Worm (Caenorhabditis elegans): Measurements from ENCODE around the gene myo-2.
A peak's percentile ranks its signal among the peaks of the same experiment; 100 is the strongest.

The myo-2 gene

ce11 chrX:12500777-12501176 lies 32.9 kb downstream of the myo-2 start (continued):
- TF ChIP-seq ztf-26 (tag; optimal IDR thresholded peaks at IDR 0.05): peak; percentile 86
- TF ChIP-seq bed-2 (GFP tag; IDR thresholded peaks at IDR 0.05): no peak
- TF ChIP-seq T26A5.8 (tag; optimal IDR thresholded peaks at IDR 0.05): no peak
- TF ChIP-seq nhr-27 (tag; optimal IDR thresholded peaks at IDR 0.05): no peak
- no peak for TF ChIP-seq sptf-2 (GFP tag; optimal IDR thresholded peaks at IDR 0.05)
- TF ChIP-seq die-1 (tag; optimal IDR thresholded peaks at IDR 0.05): no peak
- no peak for TF ChIP-seq let-526 (GFP tag; IDR thresholded peaks at IDR 0.05)
- TF ChIP-seq madf-6 (GFP tag; IDR thresholded peaks at IDR 0.05): no peak
- TF ChIP-seq snpc-1.3 (tag; optimal IDR thresholded peaks at IDR 0.05; ENCODE audit: insufficient read depth): no peak
- TF ChIP-seq F22D6.2 (tag; optimal IDR thresholded peaks at IDR 0.05): peak; percentile 84
- TF ChIP-seq mel-28 (tag; optimal IDR thresholded peaks at IDR 0.05; ENCODE audit: borderline replicate concordance): no peak
- TF ChIP-seq egrh-3 (GFP tag; IDR thresholded peaks at IDR 0.05): no peak
- TF ChIP-seq K12H6.12 (tag; optimal IDR thresholded peaks at IDR 0.05): no peak
- TF ChIP-seq C17E4.6 (GFP tag; IDR thresholded peaks at IDR 0.05): no peak
- TF ChIP-seq F37B4.10 (GFP tag; IDR thresholded peaks at IDR 0.05): no peak
- TF ChIP-seq D2030.7 (GFP tag; IDR thresholded peaks at IDR 0.05): no peak
- TF ChIP-seq cebp-2 (GFP tag; IDR thresholded peaks at IDR 0.05): no peak
- no peak for TF ChIP-seq efl-1 (GFP tag; optimal IDR thresholded peaks at IDR 0.05)
- no peak for TF ChIP-seq lin-54 (GFP tag; optimal IDR thresholded peaks at IDR 0.05)
- TF ChIP-seq Y56A3A.18 (GFP tag; IDR thresholded peaks at IDR 0.05): no peak
- TF ChIP-seq Y53G8AR.9 (GFP tag; conservative IDR thresholded peaks at IDR 0.05): no peak
- no peak for TF ChIP-seq lsy-27 (tag; optimal IDR thresholded peaks at IDR 0.05; ENCODE audit: borderline replicate concordance, insufficient read depth)
- TF ChIP-seq F55B11.4 (tag; optimal IDR thresholded peaks at IDR 0.05; ENCODE audit: borderline replicate concordance, insufficient read depth): no peak
- TF ChIP-seq aptf-2 (GFP tag; conservative IDR thresholded peaks at IDR 0.05): no peak
- no peak for TF ChIP-seq hrde-1 (tag; optimal IDR thresholded peaks at IDR 0.05; ENCODE audit: borderline replicate concordance)
- peak; percentile 71 for TF ChIP-seq atf-7 (tag; optimal IDR thresholded peaks at IDR 0.05)
- no peak for TF ChIP-seq F52B5.7 (tag; optimal IDR thresholded peaks at IDR 0.05)
- TF ChIP-seq tlf-1 (GFP tag; optimal IDR thresholded peaks at IDR 0.05): peak; percentile 39
- TF ChIP-seq ztf-22 (GFP tag; optimal IDR thresholded peaks at IDR 0.05): peak; percentile 70
- TF ChIP-seq dpl-1 (GFP tag; optimal IDR thresholded peaks at IDR 0.05): no peak
- TF ChIP-seq gei-17 (GFP tag; optimal IDR thresholded peaks at IDR 0.05): no peak
- no peak for TF ChIP-seq aptf-3 (GFP tag; IDR thresholded peaks at IDR 0.05)
- no peak for TF ChIP-seq Y79H2A.3 (GFP tag; conservative IDR thresholded peaks at IDR 0.05)
- TF ChIP-seq let-607 (tag; optimal IDR thresholded peaks at IDR 0.05): peak in 1 of 2 experiments; percentile 64
- no peak for TF ChIP-seq ccch-3 (GFP tag; optimal IDR thresholded peaks at IDR 0.05)
- TF ChIP-seq F23B12.7 (tag; optimal IDR thresholded peaks at IDR 0.05; ENCODE audit: insufficient read depth): no peak
- no peak for TF ChIP-seq repo-1 (tag; optimal IDR thresholded peaks at IDR 0.05)
- no peak for TF ChIP-seq attf-3 (GFP tag; conservative IDR thresholded peaks at IDR 0.05)
- no peak for TF ChIP-seq nfya-2 (GFP tag; IDR thresholded peaks at IDR 0.05)
- no peak for TF ChIP-seq F57C9.4 (tag; optimal IDR thresholded peaks at IDR 0.05)
- no peak for TF ChIP-seq ztf-28 (GFP tag; IDR thresholded peaks at IDR 0.05)
- TF ChIP-seq lag-1 (GFP tag; IDR thresholded peaks at IDR 0.05): no peak
- peak; percentile 64 for TF ChIP-seq pha-4 (tag; optimal IDR thresholded peaks at IDR 0.05)
- TF ChIP-seq egl-44 (GFP tag; IDR thresholded peaks at IDR 0.05): 0 out of 2 replicates have a peak, but pooled peaks have one; percentile 37
- no peak for TF ChIP-seq tbx-9 (tag; optimal IDR thresholded peaks at IDR 0.05; ENCODE audit: borderline replicate concordance)
- no peak for TF ChIP-seq F57A8.1 (GFP tag; optimal IDR thresholded peaks at IDR 0.05)

Data from whole organism, young adult.